Worm (Caenorhabditis elegans) whole organism, mixed stage, embryonic: Measurements from ENCODE around the gene D2023.4.

ENCODE experiments used
- elt-3 ChIP-seq: fragments of 150-350 bp; optimal IDR thresholded peaks from 2 replicates; lab custom pipeline; 2014; ENCODE audit warnings: missing biosample characterization, missing genetic modification characterization
- mep-1 ChIP-seq: fragments of 150-350 bp; optimal IDR thresholded peaks from 2 replicates; lab custom pipeline; 2017; ENCODE audit warnings: missing biosample characterization, missing genetic modification reagents, missing genetic modification characterization, inconsistent platforms
- unc-62 ChIP-seq: fragments of 150-350 bp; optimal IDR thresholded peaks from 2 replicates; lab custom pipeline; 2014; ENCODE audit warnings: missing biosample characterization, missing genetic modification reagents, missing genetic modification characterization
- ztf-11 ChIP-seq: fragments of 150-350 bp; optimal IDR thresholded peaks from 2 replicates; lab custom pipeline; 2014; ENCODE audit warnings: missing biosample characterization, missing genetic modification characterization

- no peak for TF ChIP-seq elt-3 (tag; lab: Kevin White, UChicago)
- no peak for TF ChIP-seq mep-1 (tag; lab: Kevin White, UChicago)
- no peak for TF ChIP-seq ztf-11
- no peak for TF ChIP-seq unc-62 (GFP tag; lab: Kevin White, UChicago)
These were observed 24.3 kb downstream of the D2023.4 start for ce11 chrV:11801076-11801849.
